Worm (Caenorhabditis elegans) whole organism, late embryonic: ENCODE results near the gene glrx-5.

Experiments used
- C08G9.2 ChIP-seq: sonication (generic microtip); optimal IDR thresholded peaks from 2 replicates; lab custom pipeline; 2016; ENCODE audit warnings: mild to moderate bottlenecking, missing genetic modification characterization, moderate library complexity, missing compliant biosample characterization
- K02D7.2 ChIP-seq: sonication (generic microtip); optimal IDR thresholded peaks from 2 replicates; lab custom pipeline; 2017; ENCODE audit warnings: mild to moderate bottlenecking, missing genetic modification characterization, missing compliant biosample characterization
- K09A11.1 ChIP-seq: sonication (generic microtip); optimal IDR thresholded peaks from 2 replicates; lab custom pipeline; 2017; ENCODE audit warnings: antibody characterized with exemption, mild to moderate bottlenecking, missing genetic modification characterization, missing compliant biosample characterization; ENCODE audit not compliant: insufficient read depth
- Y22D7AL.16 ChIP-seq: sonication (generic microtip); optimal IDR thresholded peaks from 2 replicates; lab custom pipeline; 2016; ENCODE audit warnings: missing genetic modification characterization, missing compliant biosample characterization
- ahr-1 ChIP-seq: sonication (generic microtip); optimal IDR thresholded peaks from 2 replicates; lab custom pipeline; 2016; ENCODE audit warnings: missing genetic modification characterization, missing compliant biosample characterization
- ama-1 ChIP-seq: fragments of 150-350 bp; optimal IDR thresholded peaks from 2 replicates; lab custom pipeline; 2014
- ceh-14 ChIP-seq: sonication (generic microtip); optimal IDR thresholded peaks from 2 replicates; lab custom pipeline; 2016; ENCODE audit warnings: missing genotype, missing genetic modification characterization, missing compliant biosample characterization
- ceh-18 ChIP-seq: sonication (generic microtip); optimal IDR thresholded peaks from 2 replicates; lab custom pipeline; 2016; ENCODE audit warnings: missing genetic modification characterization, missing compliant biosample characterization
- ceh-19 ChIP-seq: fragments of 200-800 bp; sonication (Bioruptor generic); optimal IDR thresholded peaks from 2 replicates; lab custom pipeline; 2018; ENCODE audit warnings: mild to moderate bottlenecking, missing genetic modification characterization, missing compliant biosample characterization
- ceh-2 ChIP-seq: sonication (generic microtip); optimal IDR thresholded peaks from 2 replicates; lab custom pipeline; 2016; ENCODE audit warnings: missing genotype, missing genetic modification characterization, missing compliant biosample characterization
- ceh-22 ChIP-seq: sonication (generic microtip); optimal IDR thresholded peaks from 2 replicates; lab custom pipeline; 2017; ENCODE audit warnings: missing biosample characterization, missing genetic modification characterization
- ceh-24 ChIP-seq: sonication (generic microtip); optimal IDR thresholded peaks from 2 replicates; lab custom pipeline; 2016; ENCODE audit warnings: mild to moderate bottlenecking, missing genetic modification characterization, missing compliant biosample characterization
- ceh-31 ChIP-seq: sonication (generic microtip); optimal IDR thresholded peaks from 2 replicates; lab custom pipeline; 2016; ENCODE audit warnings: missing genetic modification characterization, missing compliant biosample characterization
- ceh-34 ChIP-seq: sonication (generic microtip); optimal IDR thresholded peaks from 2 replicates; lab custom pipeline; 2016; ENCODE audit warnings: mild to moderate bottlenecking, missing genetic modification characterization, missing compliant biosample characterization
- ceh-45 ChIP-seq: fragments of 200-800 bp; sonication (Bioruptor generic); IDR thresholded peaks from 2 replicates; pipeline ENCODE4 v1.3.6; 2022; ENCODE audit warnings: missing genetic modification reagents, missing genetic modification characterization, missing compliant biosample characterization
- ceh-48 ChIP-seq: sonication (generic microtip); optimal IDR thresholded peaks from 2 replicates; lab custom pipeline; 2016; ENCODE audit warnings: missing genetic modification characterization, inconsistent platforms, missing compliant biosample characterization
- ceh-6 ChIP-seq: fragments of 200-800 bp; sonication (Bioruptor generic); optimal IDR thresholded peaks from 2 replicates; lab custom pipeline; 2018; ENCODE audit warnings: mild to moderate bottlenecking, missing genetic modification characterization, missing compliant biosample characterization
- dmd-4 ChIP-seq: sonication (generic microtip); optimal IDR thresholded peaks from 2 replicates; lab custom pipeline; 2016; ENCODE audit warnings: borderline replicate concordance, missing genetic modification characterization, missing compliant biosample characterization
- dve-1 ChIP-seq: sonication (generic microtip); optimal IDR thresholded peaks from 2 replicates; lab custom pipeline; 2017; ENCODE audit warnings: antibody characterized with exemption, mild to moderate bottlenecking, missing genetic modification characterization, missing compliant biosample characterization
- elt-2 ChIP-seq: sonication (generic microtip); optimal IDR thresholded peaks from 2 replicates; lab custom pipeline; 2016; ENCODE audit warnings: missing genetic modification reagents, missing genetic modification characterization, missing compliant biosample characterization
- elt-4 ChIP-seq: sonication (generic microtip); optimal IDR thresholded peaks from 2 replicates; lab custom pipeline; 2016; ENCODE audit warnings: missing genetic modification characterization, missing compliant biosample characterization
- ets-4 ChIP-seq: sonication (generic microtip); optimal IDR thresholded peaks from 2 replicates; lab custom pipeline; 2016; ENCODE audit warnings: missing genetic modification characterization, missing compliant biosample characterization
- eyg-1 ChIP-seq: sonication (generic microtip); optimal IDR thresholded peaks from 2 replicates; lab custom pipeline; 2016; ENCODE audit warnings: missing genotype, missing genetic modification characterization, missing compliant biosample characterization
- fkh-10 ChIP-seq: fragments of 150-350 bp; optimal IDR thresholded peaks from 2 replicates; lab custom pipeline; 2014; ENCODE audit warnings: missing biosample characterization, missing genetic modification reagents, missing genetic modification characterization
- gmeb-2 ChIP-seq: sonication (generic microtip); optimal IDR thresholded peaks from 2 replicates; lab custom pipeline; 2016; ENCODE audit warnings: missing genetic modification characterization, inconsistent platforms, missing compliant biosample characterization
- hlh-15 ChIP-seq: sonication (generic microtip); optimal IDR thresholded peaks from 2 replicates; lab custom pipeline; 2016; ENCODE audit warnings: missing genetic modification characterization, missing compliant biosample characterization
- hlh-30 ChIP-seq: sonication (generic microtip); optimal IDR thresholded peaks from 2 replicates; lab custom pipeline; 2017; ENCODE audit warnings: antibody characterized with exemption, missing genetic modification characterization, missing compliant biosample characterization; ENCODE audit not compliant: insufficient read depth
- hlh-6 ChIP-seq: sonication (generic microtip); optimal IDR thresholded peaks from 2 replicates; lab custom pipeline; 2016; ENCODE audit warnings: missing genotype, missing genetic modification characterization, missing compliant biosample characterization
- hlh-8 ChIP-seq: sonication (generic microtip); optimal IDR thresholded peaks from 2 replicates; lab custom pipeline; 2016; ENCODE audit warnings: missing genotype, missing genetic modification characterization, missing compliant biosample characterization
- lim-6 ChIP-seq: sonication (generic microtip); optimal IDR thresholded peaks from 2 replicates; lab custom pipeline; 2016; ENCODE audit warnings: missing genetic modification characterization, missing compliant biosample characterization
- lin-11 ChIP-seq: fragments of 200-800 bp; sonication (Bioruptor generic); optimal IDR thresholded peaks from 2 replicates; lab custom pipeline; 2018; ENCODE audit warnings: mild to moderate bottlenecking, missing genetic modification characterization, missing compliant biosample characterization
- madf-2 ChIP-seq: sonication (generic microtip); optimal IDR thresholded peaks from 2 replicates; lab custom pipeline; 2017; ENCODE audit warnings: missing genetic modification characterization, missing compliant biosample characterization
- nhr-11 ChIP-seq: fragments of 150-350 bp; optimal IDR thresholded peaks from 2 replicates; lab custom pipeline; 2014; ENCODE audit warnings: missing biosample characterization, missing genetic modification characterization
- nhr-232 ChIP-seq: sonication (generic microtip); optimal IDR thresholded peaks from 2 replicates; lab custom pipeline; 2016; ENCODE audit warnings: missing genetic modification characterization, missing compliant biosample characterization
- npax-4 ChIP-seq: sonication (generic microtip); optimal IDR thresholded peaks from 2 replicates; lab custom pipeline; 2016; ENCODE audit warnings: missing genetic modification characterization, missing compliant biosample characterization
- odd-2 ChIP-seq: sonication (generic microtip); optimal IDR thresholded peaks from 2 replicates; lab custom pipeline; 2017; ENCODE audit warnings: antibody characterized with exemption, mild to moderate bottlenecking, missing genetic modification characterization, missing compliant biosample characterization
- pag-3 ChIP-seq: sonication (generic microtip); optimal IDR thresholded peaks from 2 replicates; lab custom pipeline; 2016; ENCODE audit warnings: missing compliant biosample characterization, missing genetic modification characterization, borderline replicate concordance
- pat-9 ChIP-seq: fragments of 200-800 bp; sonication (Bioruptor generic); optimal IDR thresholded peaks from 2 replicates; lab custom pipeline; 2018; ENCODE audit warnings: mild to moderate bottlenecking, missing genetic modification characterization, moderate library complexity, missing compliant biosample characterization
- pax-1 ChIP-seq: fragments of 150-350 bp; optimal IDR thresholded peaks from 2 replicates; lab custom pipeline; 2014; ENCODE audit warnings: missing biosample characterization, missing genetic modification characterization
- pha-2 ChIP-seq: sonication (generic microtip); optimal IDR thresholded peaks from 2 replicates; lab custom pipeline; 2017; ENCODE audit warnings: mild to moderate bottlenecking, missing genetic modification characterization, missing compliant biosample characterization
- pha-4 ChIP-seq: fragments of 150-350 bp; optimal IDR thresholded peaks from 2 replicates; lab custom pipeline; 2018; ENCODE audit warnings: missing biosample characterization, missing genetic modification reagents, missing genetic modification characterization
- pqm-1 ChIP-seq: sonication (generic microtip); optimal IDR thresholded peaks from 2 replicates; lab custom pipeline; 2016; ENCODE audit warnings: missing genetic modification characterization, missing compliant biosample characterization
- pros-1 ChIP-seq: fragments of 150-350 bp; optimal IDR thresholded peaks from 2 replicates; lab custom pipeline; 2014; ENCODE audit warnings: missing biosample characterization, missing genetic modification reagents, missing genetic modification characterization
- ref-2 ChIP-seq: sonication (generic microtip); optimal IDR thresholded peaks from 2 replicates; lab custom pipeline; 2016; ENCODE audit warnings: missing genetic modification characterization, missing compliant biosample characterization
- rnt-1 ChIP-seq: sonication (generic microtip); optimal IDR thresholded peaks from 2 replicates; lab custom pipeline; 2016; ENCODE audit warnings: missing genetic modification characterization, missing compliant biosample characterization
- sdc-2 ChIP-seq: sonication (generic microtip); optimal IDR thresholded peaks from 2 replicates; lab custom pipeline; 2016; ENCODE audit warnings: missing genotype, missing genetic modification characterization, missing compliant biosample characterization
- sox-2 ChIP-seq: fragments of 200-800 bp; sonication (Bioruptor generic); IDR thresholded peaks from 2 replicates; pipeline ENCODE4 v1.3.6; 2022; ENCODE audit warnings: missing genetic modification reagents, missing genetic modification characterization, missing compliant biosample characterization
- sox-4 ChIP-seq: sonication (generic microtip); optimal IDR thresholded peaks from 2 replicates; lab custom pipeline; 2017; ENCODE audit warnings: mild to moderate bottlenecking, missing genetic modification characterization, inconsistent platforms, missing compliant biosample characterization
- ttx-3 ChIP-seq: sonication (generic microtip); optimal IDR thresholded peaks from 2 replicates; lab custom pipeline; 2016; ENCODE audit warnings: missing genetic modification reagents, missing genetic modification characterization, missing compliant biosample characterization
- unc-3 ChIP-seq, 2 experiments: fragments of 200-800 bp in 1 of 2; sonication (Bioruptor generic) in 1 of 2; sonication (generic microtip) in 1 of 2; conservative IDR thresholded peaks in 1 of 2; optimal IDR thresholded peaks in 1 of 2; 2 replicates each; pipeline versions ENCODE4 v1.3.6 to Lab custom; 2016 to 2022; ENCODE audit warnings: missing compliant biosample characterization in 2 of 2, missing genetic modification characterization in 2 of 2, missing genetic modification reagents in 1 of 2
- unc-55 ChIP-seq: sonication (generic microtip); optimal IDR thresholded peaks from 2 replicates; lab custom pipeline; 2017; ENCODE audit warnings: missing biosample characterization, missing genetic modification reagents, missing genetic modification characterization
- unc-86 ChIP-seq: sonication (generic microtip); optimal IDR thresholded peaks from 2 replicates; lab custom pipeline; 2016; ENCODE audit warnings: missing genetic modification characterization, missing compliant biosample characterization
- zip-5 ChIP-seq: sonication (generic microtip); optimal IDR thresholded peaks from 2 replicates; lab custom pipeline; 2016; ENCODE audit warnings: missing genetic modification characterization, missing compliant biosample characterization
- ztf-16 ChIP-seq: sonication (generic microtip); optimal IDR thresholded peaks from 2 replicates; lab custom pipeline; 2017; ENCODE audit warnings: missing genetic modification characterization, missing compliant biosample characterization

The glrx-5 gene

ce11 chrIII:12351301-12351700 lies 22.4 kb downstream of the glrx-5 start, which contains the start of the genes pph-4.1 and Y75B8A.31:
pph-4.1 (minus strand) TSS chrIII:12351336.
Y75B8A.31 (plus strand) TSS chrIII:12351642.
- TF ChIP-seq odd-2 (tag; lab: Kevin White, UChicago) (no peak), ceh-18 (tag; lab: Kevin White, UChicago) (peak; percentile 60), hlh-30 (no peak), ceh-45 (GFP tag; lab: Robert Waterston, UW) (no peak), npax-4 (no peak), hlh-8 (tag; lab: Kevin White, UChicago) (peak; percentile 83), nhr-11 (no peak), rnt-1 (tag; lab: Kevin White, UChicago) (peak; percentile 67), ceh-2 (tag; lab: Kevin White, UChicago) (peak; percentile 92), pha-4 (tag; lab: Kevin White, UChicago) (no peak), ref-2 (tag; lab: Kevin White, UChicago) (peak; percentile 65), ztf-16 (tag; lab: Kevin White, UChicago) (peak; percentile 24), hlh-6 (tag; lab: Kevin White, UChicago) (no peak), ahr-1 (tag; lab: Kevin White, UChicago) (peak; percentile 35), unc-3 (GFP tag; conservative IDR thresholded peaks at IDR 0.05; lab: Robert Waterston, UW) (peak; percentile 35; the same call in 1 of the 2 replicates), unc-3 (tag; optimal IDR thresholded peaks at IDR 0.05; lab: Kevin White, UChicago) (peak; percentile 49), nhr-232 (no peak), dve-1 (tag; lab: Kevin White, UChicago) (no peak), sdc-2 (tag; lab: Kevin White, UChicago) (no peak), Y22D7AL.16 (no peak), elt-4 (tag; lab: Kevin White, UChicago) (no peak), ceh-24 (tag; lab: Kevin White, UChicago) (no peak), madf-2 (no peak), ama-1 (no peak), ceh-6 (GFP tag; lab: Kevin White, UChicago) (no peak), sox-2 (GFP tag; lab: Robert Waterston, UW) (no peak), sox-4 (no peak), fkh-10 (GFP tag; lab: Kevin White, UChicago) (no peak), dmd-4 (tag; lab: Kevin White, UChicago) (no peak), ceh-34 (tag; lab: Kevin White, UChicago) (peak; percentile 58), K02D7.2 (tag; lab: Kevin White, UChicago) (no peak), C08G9.2 (tag; lab: Kevin White, UChicago) (peak; percentile 93), pros-1 (tag; lab: Kevin White, UChicago) (no peak), pha-2 (tag; lab: Kevin White, UChicago) (peak; percentile 16), K09A11.1 (tag; lab: Kevin White, UChicago) (no peak), zip-5 (tag; lab: Kevin White, UChicago) (peak; percentile 84), ceh-14 (tag; lab: Kevin White, UChicago) (peak; percentile 71), elt-2 (tag; lab: Kevin White, UChicago) (peak; percentile 77), hlh-15 (no peak), lim-6 (peak; percentile 65), lin-11 (tag; lab: Kevin White, UChicago) (peak; percentile 8), ceh-48 (no peak), pqm-1 (tag; lab: Kevin White, UChicago) (peak; percentile 54), pag-3 (no peak), gmeb-2 (tag; lab: Kevin White, UChicago) (no peak), ceh-19 (no peak), unc-86 (tag; lab: Kevin White, UChicago) (peak; percentile 53), eyg-1 (peak; percentile 36), ets-4 (peak; percentile 93), pat-9 (tag; lab: Kevin White, UChicago) (peak; percentile 72), unc-55 (no peak), ceh-22 (tag; lab: Kevin White, UChicago) (no peak), pax-1 (peak; percentile 15), ttx-3 (tag; lab: Kevin White, UChicago) (peak; percentile 19), ceh-31 (tag; lab: Kevin White, UChicago) (peak; percentile 95)
